Fruit fly (Drosophila melanogaster): ENCODE data around the gene CG13023.

The CG13023 gene

DNA sequence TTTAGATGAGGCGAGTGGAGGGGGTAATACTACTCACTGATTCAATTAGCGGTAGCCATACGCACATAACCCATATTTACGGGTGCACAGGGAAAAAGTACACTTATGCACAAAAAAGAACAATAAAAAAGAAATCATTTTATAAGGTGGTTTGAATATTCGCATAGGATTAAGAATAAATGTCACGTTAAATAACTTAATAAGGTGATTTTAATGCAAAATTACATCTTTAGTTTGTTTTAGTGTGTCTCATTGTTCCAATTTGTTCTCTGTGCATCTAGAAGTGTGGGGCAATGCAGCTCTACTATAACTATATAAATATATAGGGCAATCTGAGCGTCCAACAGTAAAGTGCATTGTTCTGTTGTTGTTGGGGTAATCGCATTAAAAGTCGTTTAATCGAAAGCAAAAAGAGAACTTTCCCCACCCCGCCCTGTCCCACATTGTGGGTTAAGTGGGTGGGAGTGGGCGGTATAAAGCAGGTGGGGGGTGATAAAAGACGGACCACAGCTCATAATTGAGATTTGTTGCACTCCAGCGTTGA, 34.4 kb downstream of the CG13023 start (continued):
- TF ChIP-seq CG10979 (tag; optimal IDR thresholded peaks at IDR 0.05) (peak; percentile 14), CG4282 (GFP tag; optimal IDR thresholded peaks at IDR 0.05) (no peak), CG4404 (GFP tag; IDR thresholded peaks at IDR 0.05) (no peak), CG6254 (GFP tag; optimal IDR thresholded peaks at IDR 0.05) (no peak), CG2678 (tag; optimal IDR thresholded peaks at IDR 0.05) (peak; percentile 21), Sox102F (GFP tag; optimal IDR thresholded peaks at IDR 0.05) (peak; percentile 37), fd96Cb (tag; optimal IDR thresholded peaks at IDR 0.05) (peak; percentile 24), CG31441 (GFP tag; IDR thresholded peaks at IDR 0.05) (0 out of 2 replicates have a peak, but pooled peaks have one; percentile 14), vvl (GFP tag; IDR thresholded peaks at IDR 0.05) (no peak), CG10209 (GFP tag; optimal IDR thresholded peaks at IDR 0.05) (no peak), Jarid2 (GFP tag; optimal IDR thresholded peaks at IDR 0.05) (no peak), CG15073 (GFP tag; optimal IDR thresholded peaks at IDR 0.05) (no peak), CG13624 (GFP tag; optimal IDR thresholded peaks at IDR 0.05) (no peak), Chrac-16 (GFP tag; optimal IDR thresholded peaks at IDR 0.05) (no peak), CG8359 (GFP tag; optimal IDR thresholded peaks at IDR 0.05; ENCODE audit: borderline replicate concordance) (peak; percentile 6), vnd (GFP tag; IDR thresholded peaks at IDR 0.05; ENCODE audit: partially characterized antibody) (no peak), Abd-B (GFP tag; optimal IDR thresholded peaks at IDR 0.05) (no peak), Neu2 (GFP tag; optimal IDR thresholded peaks at IDR 0.05; ENCODE audit: borderline replicate concordance) (no peak), Rx (GFP tag; IDR thresholded peaks at IDR 0.05) (no peak), Ets97D (GFP tag; optimal IDR thresholded peaks at IDR 0.05) (no peak), Usf (GFP tag; optimal IDR thresholded peaks at IDR 0.05) (no peak), HLHmδ (GFP tag; optimal IDR thresholded peaks at IDR 0.05) (no peak), Ptx1 (GFP tag; IDR thresholded peaks at IDR 0.05) (0 out of 2 replicates have a peak, but pooled peaks have one; percentile 9), CrebB (tag; optimal IDR thresholded peaks at IDR 0.05) (no peak), grn (GFP tag; optimal IDR thresholded peaks at IDR 0.05) (no peak), CG43689 (GFP tag; IDR thresholded peaks at IDR 0.05) (no peak), zfh1 (GFP tag; IDR thresholded peaks at IDR 0.05) (peak; percentile 26; the same call in 1 of the 3 replicates), Antp (GFP tag; optimal IDR thresholded peaks at IDR 0.05) (no peak), Sry-δ (GFP tag; optimal IDR thresholded peaks at IDR 0.05) (no peak), z (GFP tag; IDR thresholded peaks at IDR 0.05) (no peak), eve (GFP tag; optimal IDR thresholded peaks at IDR 0.05) (no peak), Six4 (GFP tag; optimal IDR thresholded peaks at IDR 0.05) (no peak), shn (GFP tag; optimal IDR thresholded peaks at IDR 0.05) (no peak), NC2β (GFP tag; optimal IDR thresholded peaks at IDR 0.05) (no peak), CG13296 (GFP tag; optimal IDR thresholded peaks at IDR 0.05) (no peak), Hr51 (GFP tag; optimal IDR thresholded peaks at IDR 0.05) (no peak), Scr (GFP tag; IDR thresholded peaks at IDR 0.05; ENCODE audit: partially characterized antibody) (no peak), Hey (tag; optimal IDR thresholded peaks at IDR 0.05) (no peak), NfI (GFP tag; optimal IDR thresholded peaks at IDR 0.05) (no peak), cwo (GFP tag; optimal IDR thresholded peaks at IDR 0.05) (no peak), CG8290 (GFP tag; optimal IDR thresholded peaks at IDR 0.05) (no peak), CG8290 (tag; optimal IDR thresholded peaks at IDR 0.05) (no peak), yki (optimal IDR thresholded peaks at IDR 0.05) (no peak), ems (GFP tag; optimal IDR thresholded peaks at IDR 0.05) (no peak), luna (GFP tag; optimal IDR thresholded peaks at IDR 0.05) (no peak), sens-2 (GFP tag; IDR thresholded peaks at IDR 0.05) (no peak), dpn (GFP tag; optimal IDR thresholded peaks at IDR 0.05) (no peak), B-H2 (GFP tag; optimal IDR thresholded peaks at IDR 0.05) (no peak), wdn (GFP tag; IDR thresholded peaks at IDR 0.05) (no peak), zfh2 (GFP tag; optimal IDR thresholded peaks at IDR 0.05) (no peak), E2f1 (GFP tag; IDR thresholded peaks at IDR 0.05) (no peak), CG11093 (GFP tag; IDR thresholded peaks at IDR 0.05) (no peak)
